Fruit fly (Drosophila melanogaster) whole organism, embryonic: ENCODE results near the gene CG12194.

Experiments
- Antp ChIP-seq: fragments of 200-800 bp; sonication (Bioruptor generic); optimal IDR thresholded peaks from 3 replicates; lab custom pipeline; 2016; ENCODE audit warnings: missing biosample characterization, missing genetic modification characterization
- Bteb2 ChIP-seq: fragments of 200-800 bp; sonication (Bioruptor generic); optimal IDR thresholded peaks from 2 replicates; lab custom pipeline; 2016; ENCODE audit warnings: missing biosample characterization, missing genetic modification characterization
- CG11695 ChIP-seq: fragments of 200-800 bp; sonication (Bioruptor generic); IDR thresholded peaks from 3 replicates; pipeline ENCODE4 v1.3.6; 2022; ENCODE audit warnings: missing biosample characterization, missing genetic modification characterization
- CG12155 ChIP-seq: fragments of 200-800 bp; sonication (Bioruptor generic); optimal IDR thresholded peaks from 3 replicates; lab custom pipeline; 2016; ENCODE audit warnings: missing biosample characterization, missing genetic modification characterization
- CG16863 ChIP-seq: fragments of 200-800 bp; sonication (Bioruptor generic); optimal IDR thresholded peaks from 3 replicates; lab custom pipeline; 2016; ENCODE audit warnings: missing biosample characterization, missing genetic modification characterization
- CG18599 ChIP-seq: fragments of 200-800 bp; sonication (Bioruptor generic); optimal IDR thresholded peaks from 3 replicates; lab custom pipeline; 2017; ENCODE audit warnings: missing biosample characterization, missing genetic modification characterization, mild to moderate bottlenecking, moderate library complexity, missing genetic modification reagents
- CG2116 ChIP-seq: fragments of 200-800 bp; sonication (Bioruptor generic); optimal IDR thresholded peaks from 3 replicates; lab custom pipeline; 2018; ENCODE audit warnings: missing biosample characterization, mild to moderate bottlenecking, missing genetic modification characterization
- CG2712 ChIP-seq: fragments of 200-800 bp; optimal IDR thresholded peaks from 3 replicates; lab custom pipeline; 2019; ENCODE audit warnings: missing biosample characterization, mild to moderate bottlenecking, missing genetic modification characterization, moderate library complexity
- CG2875 ChIP-seq: fragments of 200-800 bp; sonication (Bioruptor generic); optimal IDR thresholded peaks from 2 replicates; lab custom pipeline; 2017; ENCODE audit warnings: missing biosample characterization, mild to moderate bottlenecking, missing genetic modification characterization, missing genetic modification reagents
- CG30403 ChIP-seq: fragments of 200-800 bp; sonication (Bioruptor generic); optimal IDR thresholded peaks from 3 replicates; lab custom pipeline; 2016; ENCODE audit warnings: missing biosample characterization, missing genetic modification characterization
- CG31365 ChIP-seq: fragments of 200-800 bp; sonication (Bioruptor generic); optimal IDR thresholded peaks from 2 replicates; lab custom pipeline; 2018; ENCODE audit warnings: missing biosample characterization, mild to moderate bottlenecking, missing genetic modification characterization
- CG34422 ChIP-seq: fragments of 200-800 bp; sonication (Bioruptor generic); IDR thresholded peaks from 3 replicates; pipeline ENCODE4 v1.3.6; 2022; ENCODE audit warnings: missing biosample characterization, missing genetic modification characterization
- CG4424 ChIP-seq: fragments of 200-800 bp; sonication (Bioruptor generic); optimal IDR thresholded peaks from 3 replicates; lab custom pipeline; 2016; ENCODE audit warnings: missing biosample characterization, missing genetic modification characterization
- CG5245 ChIP-seq: fragments of 200-800 bp; sonication (Bioruptor generic); optimal IDR thresholded peaks from 3 replicates; lab custom pipeline; 2016; ENCODE audit warnings: missing biosample characterization, missing genetic modification characterization
- CG6689 ChIP-seq: fragments of 200-800 bp; sonication (Bioruptor generic); IDR thresholded peaks from 2 replicates; pipeline ENCODE4 v1.3.6; 2022; ENCODE audit warnings: missing biosample characterization, missing genetic modification characterization
- CG9609 ChIP-seq: fragments of 200-800 bp; sonication (Bioruptor generic); optimal IDR thresholded peaks from 3 replicates; lab custom pipeline; 2016; ENCODE audit warnings: missing biosample characterization, missing genetic modification characterization
- CTCF ChIP-seq: fragments of 200-800 bp; sonication (Bioruptor generic); optimal IDR thresholded peaks from 2 replicates; lab custom pipeline; 2017; ENCODE audit warnings: missing biosample characterization, mild to moderate bottlenecking, missing genetic modification characterization, moderate library complexity
- Chrac-16 ChIP-seq: fragments of 200-800 bp; sonication (Bioruptor generic); optimal IDR thresholded peaks from 3 replicates; lab custom pipeline; 2016; ENCODE audit warnings: missing biosample characterization, missing genetic modification characterization
- Dip3 ChIP-seq: fragments of 200-800 bp; sonication (Bioruptor generic); optimal IDR thresholded peaks from 3 replicates; lab custom pipeline; 2016; ENCODE audit warnings: missing biosample characterization, missing genetic modification characterization
- Dref ChIP-seq: fragments of 200-800 bp; sonication (Bioruptor generic); IDR thresholded peaks from 2 replicates; pipeline ENCODE4 v1.3.6; 2022; ENCODE audit warnings: missing biosample characterization, missing genetic modification characterization
- Fer1 ChIP-seq: fragments of 200-800 bp; sonication (Bioruptor generic); optimal IDR thresholded peaks from 2 replicates; lab custom pipeline; 2017; ENCODE audit warnings: missing biosample characterization, mild to moderate bottlenecking, missing genetic modification characterization
- HLH54F ChIP-seq: fragments of 200-800 bp; sonication (Bioruptor generic); optimal IDR thresholded peaks from 3 replicates; lab custom pipeline; 2016; ENCODE audit warnings: missing biosample characterization, missing genetic modification characterization
- MBD-R2 ChIP-seq: fragments of 200-800 bp; sonication (Bioruptor generic); IDR thresholded peaks from 2 replicates; pipeline ENCODE4 v1.3.6; 2022; ENCODE audit warnings: missing biosample characterization, missing genetic modification characterization
- Myb ChIP-seq: fragments of 200-800 bp; sonication (Bioruptor generic); optimal IDR thresholded peaks from 2 replicates; lab custom pipeline; 2016; ENCODE audit warnings: missing biosample characterization, missing genetic modification characterization
- Side ChIP-seq: fragments of 200-800 bp; sonication (Bioruptor generic); optimal IDR thresholded peaks from 2 replicates; lab custom pipeline; 2016; ENCODE audit warnings: missing biosample characterization, missing genetic modification characterization
- Sox102F ChIP-seq: fragments of 200-800 bp; sonication (Bioruptor generic); optimal IDR thresholded peaks from 2 replicates; lab custom pipeline; 2018; ENCODE audit warnings: missing biosample characterization, mild to moderate bottlenecking, missing genetic modification characterization, moderate library complexity
- Sry-δ ChIP-seq: fragments of 200-800 bp; sonication (Bioruptor generic); optimal IDR thresholded peaks from 2 replicates; lab custom pipeline; 2016; ENCODE audit warnings: missing biosample characterization, missing genetic modification characterization
- Xbp1 ChIP-seq: fragments of 200-800 bp; sonication (Bioruptor generic); optimal IDR thresholded peaks from 3 replicates; lab custom pipeline; 2016; ENCODE audit warnings: missing biosample characterization, mild to moderate bottlenecking, missing genetic modification characterization
- ap ChIP-seq: fragments of 200-800 bp; sonication (Bioruptor generic); IDR thresholded peaks from 2 replicates; pipeline ENCODE4 v1.3.6; 2022; ENCODE audit warnings: missing biosample characterization, missing genetic modification characterization
- ara ChIP-seq: fragments of 200-800 bp; sonication (Bioruptor generic); IDR thresholded peaks from 2 replicates; pipeline ENCODE4 v1.3.6; 2022; ENCODE audit warnings: missing biosample characterization, missing genetic modification characterization
- ato ChIP-seq: fragments of 200-800 bp; sonication (Bioruptor generic); IDR thresholded peaks from 2 replicates; pipeline ENCODE4 v1.3.6; 2022; ENCODE audit warnings: missing biosample characterization, missing genetic modification characterization; ENCODE audit not compliant: partially characterized antibody
- bowl ChIP-seq: fragments of 200-800 bp; sonication (Bioruptor generic); IDR thresholded peaks from 2 replicates; pipeline ENCODE4 v1.3.6; 2022; ENCODE audit warnings: missing biosample characterization, missing genetic modification characterization
- bsh ChIP-seq, 2 experiments: fragments of 200-800 bp; sonication (Bioruptor generic); optimal IDR thresholded peaks; 2 replicates each; lab custom pipeline; 2017 to 2018; ENCODE audit warnings: mild to moderate bottlenecking in 2 of 2, missing biosample characterization in 2 of 2, missing genetic modification characterization in 2 of 2, moderate library complexity in 1 of 2
- chinmo ChIP-seq: fragments of 200-800 bp; sonication (Bioruptor generic); IDR thresholded peaks from 4 replicates; pipeline ENCODE4 v1.3.6; 2022; ENCODE audit warnings: missing biosample characterization, missing genetic modification characterization; ENCODE audit not compliant: partially characterized antibody
- dmrt11E ChIP-seq: fragments of 200-800 bp; sonication (Bioruptor generic); optimal IDR thresholded peaks from 3 replicates; lab custom pipeline; 2018; ENCODE audit warnings: missing biosample characterization, mild to moderate bottlenecking, missing genetic modification characterization, moderate library complexity
- dpn ChIP-seq, 2 experiments: fragments of 200-800 bp; sonication (Bioruptor generic); optimal IDR thresholded peaks; 3 replicates each; lab custom pipeline; 2016; ENCODE audit warnings: missing biosample characterization in 2 of 2, missing genetic modification characterization in 2 of 2
- dysf ChIP-seq: fragments of 200-800 bp; sonication (Bioruptor generic); IDR thresholded peaks from 3 replicates; pipeline ENCODE4 v1.3.6; 2022; ENCODE audit warnings: missing biosample characterization, missing genetic modification characterization
- en ChIP-seq: fragments of 200-800 bp; sonication (Bioruptor generic); optimal IDR thresholded peaks from 2 replicates; lab custom pipeline; 2016; ENCODE audit warnings: missing biosample characterization, missing genetic modification characterization
- fd64A ChIP-seq: fragments of 200-800 bp; sonication (Bioruptor generic); optimal IDR thresholded peaks from 3 replicates; lab custom pipeline; 2018; ENCODE audit warnings: missing biosample characterization, mild to moderate bottlenecking, missing genetic modification characterization
- gem ChIP-seq: fragments of 200-800 bp; sonication (Bioruptor generic); optimal IDR thresholded peaks from 2 replicates; lab custom pipeline; 2019; ENCODE audit warnings: missing biosample characterization, mild to moderate bottlenecking, missing genetic modification characterization, moderate library complexity
- grau ChIP-seq: fragments of 200-800 bp; optimal IDR thresholded peaks from 3 replicates; lab custom pipeline; 2019; ENCODE audit warnings: missing biosample characterization, mild to moderate bottlenecking, missing genetic modification characterization, moderate library complexity
- h ChIP-seq: fragments of >200 bp; optimal IDR thresholded peaks from 2 replicates; lab custom pipeline; 2017
- lab ChIP-seq: fragments of 200-800 bp; sonication (Bioruptor generic); optimal IDR thresholded peaks from 3 replicates; lab custom pipeline; 2017; ENCODE audit warnings: missing biosample characterization, missing genetic modification characterization, mild to moderate bottlenecking, moderate library complexity, missing genetic modification reagents
- odd ChIP-seq: fragments of 200-800 bp; sonication (Bioruptor generic); optimal IDR thresholded peaks from 2 replicates; lab custom pipeline; 2017; ENCODE audit warnings: missing biosample characterization, mild to moderate bottlenecking, missing genetic modification characterization
- pfk ChIP-seq: fragments of 200-800 bp; sonication (Bioruptor generic); optimal IDR thresholded peaks from 2 replicates; lab custom pipeline; 2018; ENCODE audit warnings: missing biosample characterization, mild to moderate bottlenecking, missing genetic modification characterization, moderate library complexity
- pum ChIP-seq: fragments of 200-800 bp; sonication (Bioruptor generic); optimal IDR thresholded peaks from 2 replicates; lab custom pipeline; 2016; ENCODE audit warnings: missing biosample characterization, missing genetic modification characterization
- ranshi ChIP-seq: fragments of 200-800 bp; sonication (Bioruptor generic); IDR thresholded peaks from 2 replicates; pipeline ENCODE4 v1.3.6; 2022; ENCODE audit warnings: missing biosample characterization, missing genetic modification characterization
- sens ChIP-seq: fragments of 200-800 bp; sonication (Bioruptor generic); peaks from one replicate; lab custom pipeline; 2016; ENCODE audit warnings: missing biosample characterization, missing genetic modification characterization
- slp2 ChIP-seq: fragments of 200-800 bp; sonication (Bioruptor generic); optimal IDR thresholded peaks from 2 replicates; lab custom pipeline; 2016; ENCODE audit warnings: missing biosample characterization, missing genetic modification characterization
- so ChIP-seq: fragments of 200-800 bp; sonication (Bioruptor generic); IDR thresholded peaks from 3 replicates; pipeline ENCODE4 v1.3.6; 2022; ENCODE audit warnings: missing biosample characterization, missing genetic modification characterization
- tio ChIP-seq: fragments of 200-800 bp; sonication (Bioruptor generic); optimal IDR thresholded peaks from 2 replicates; lab custom pipeline; 2017; ENCODE audit warnings: missing biosample characterization, missing genetic modification characterization, inconsistent platforms
- wdn ChIP-seq: fragments of 200-800 bp; sonication (Bioruptor generic); IDR thresholded peaks from 2 replicates; pipeline ENCODE4 v1.3.6; 2022; ENCODE audit warnings: missing biosample characterization, missing genetic modification characterization
- zf30C ChIP-seq: fragments of 200-800 bp; sonication (Bioruptor generic); optimal IDR thresholded peaks from 3 replicates; lab custom pipeline; 2018; ENCODE audit warnings: missing biosample characterization, mild to moderate bottlenecking, missing genetic modification characterization

Gene CG12194

DNA sequence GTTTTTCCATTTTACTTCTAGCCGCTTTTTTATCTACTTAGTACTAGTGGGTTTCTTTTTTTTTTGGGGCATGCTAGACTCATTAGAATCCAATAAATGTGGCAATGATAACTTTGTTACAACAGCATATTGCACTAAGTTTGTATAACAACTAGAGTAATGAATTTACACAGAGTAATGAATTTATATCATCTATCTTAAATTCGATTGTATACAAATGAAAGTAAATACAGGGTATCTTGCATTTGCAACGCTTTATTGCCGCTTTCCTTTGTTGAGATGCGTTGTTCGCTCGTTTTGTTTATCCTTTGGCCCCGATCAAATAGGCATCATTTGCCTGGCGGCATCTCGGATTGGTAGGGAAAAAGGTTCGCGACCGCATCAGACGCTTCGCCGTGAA lies 16.7 kb downstream of the CG12194 start (continued):
- TF ChIP-seq zf30C (GFP tag; lab: Kevin White, UChicago) (no peak), Dref (GFP tag; lab: Robert Waterston, UW) (no peak), gem (tag; lab: Kevin White, UChicago) (peak; percentile 33), CG9609 (GFP tag; lab: Kevin White, UChicago) (no peak), Xbp1 (GFP tag; lab: Kevin White, UChicago) (peak; percentile 24), Myb (GFP tag; lab: Kevin White, UChicago) (peak; percentile 10), dpn (GFP tag; optimal IDR thresholded peaks at IDR 0.05; lab: Kevin White, UChicago) (no peak), CG18599 (peak; percentile 46), h (no peak), bsh (GFP tag; optimal IDR thresholded peaks at IDR 0.05; lab: Kevin White, UChicago) (peak in 1 of 2 experiments; percentile 5), Side (GFP tag; lab: Kevin White, UChicago) (no peak), CG11695 (GFP tag; lab: Robert Waterston, UW) (no peak), ara (GFP tag; lab: Robert Waterston, UW) (no peak), Dip3 (no peak), bowl (GFP tag; lab: Robert Waterston, UW) (no peak), dysf (GFP tag; lab: Robert Waterston, UW) (peak; percentile 40; the same call in 2 of the 3 replicates), Fer1 (GFP tag; lab: Kevin White, UChicago) (peak; percentile 4), pfk (GFP tag; lab: Kevin White, UChicago) (no peak), ap (GFP tag; lab: Robert Waterston, UW) (no peak), CG2712 (tag; lab: Kevin White, UChicago) (peak; percentile 11), CG2116 (GFP tag; lab: Kevin White, UChicago) (no peak), tio (peak; percentile 2), en (GFP tag; lab: Kevin White, UChicago) (no peak), chinmo (GFP tag; lab: Robert Waterston, UW) (no peak), CTCF (no peak), odd (GFP tag; lab: Kevin White, UChicago) (no peak), MBD-R2 (GFP tag; lab: Robert Waterston, UW) (no peak), CG6689 (GFP tag; lab: Robert Waterston, UW) (0 out of 2 replicates have a peak, but pooled peaks have one; percentile 21), grau (tag; lab: Kevin White, UChicago) (peak; percentile 5), ato (no peak), slp2 (GFP tag; lab: Kevin White, UChicago) (no peak), CG4424 (GFP tag; lab: Kevin White, UChicago) (peak; percentile 2), Bteb2 (GFP tag; lab: Kevin White, UChicago) (no peak), Chrac-16 (no peak), sens (GFP tag; lab: Kevin White, UChicago) (peak; percentile 41), wdn (GFP tag; lab: Robert Waterston, UW) (no peak), fd64A (no peak), so (GFP tag; lab: Robert Waterston, UW) (no peak), Sry-δ (GFP tag; lab: Kevin White, UChicago) (no peak), dmrt11E (peak; percentile 1), pum (GFP tag; lab: Kevin White, UChicago) (no peak), CG30403 (GFP tag; lab: Kevin White, UChicago) (peak; percentile 5), Antp (GFP tag; lab: Kevin White, UChicago) (no peak), CG12155 (GFP tag; lab: Kevin White, UChicago) (no peak), CG2875 (no peak), CG34422 (no peak), CG5245 (no peak), lab (peak; percentile 40), CG31365 (tag; lab: Kevin White, UChicago) (no peak), ranshi (GFP tag; lab: Robert Waterston, UW) (0 out of 2 replicates have a peak, but pooled peaks have one; percentile 34), CG16863 (peak; percentile 5), HLH54F (GFP tag; lab: Kevin White, UChicago) (no peak), Sox102F (GFP tag; lab: Kevin White, UChicago) (peak; percentile 43)
